Worm (Caenorhabditis elegans): ENCODE results near the gene srw-79.

ce11 chrII:2920817-2921458 lies 25.6 kb upstream of the srw-79 start:
- TF ChIP-seq tab-1 (GFP tag; IDR thresholded peaks at IDR 0.05) (no peak), cog-1 (tag; optimal IDR thresholded peaks at IDR 0.05) (no peak), ztf-23 (GFP tag; IDR thresholded peaks at IDR 0.05) (no peak), ref-1 (GFP tag; conservative IDR thresholded peaks at IDR 0.05) (no peak), ztf-29 (GFP tag; IDR thresholded peaks at IDR 0.05) (no peak)
